Worm (Caenorhabditis elegans) whole organism, L4 larva: ENCODE measurements around the gene snb-5.

Experiments
- F49E8.2 ChIP-seq: sonication (generic microtip); optimal IDR thresholded peaks from 2 replicates; lab custom pipeline; 2016; ENCODE audit warnings: missing compliant biosample characterization, mild to moderate bottlenecking, missing genetic modification characterization, borderline replicate concordance
- R02D3.7 ChIP-seq: fragments of 150-350 bp; sonication (generic microtip); optimal IDR thresholded peaks from 3 replicates; lab custom pipeline; 2014; ENCODE audit warnings: missing biosample characterization, missing genetic modification characterization
- aly-2 ChIP-seq: sonication (generic microtip); optimal IDR thresholded peaks from 2 replicates; lab custom pipeline; 2018; ENCODE audit warnings: missing biosample characterization, missing genetic modification characterization
- ces-1 ChIP-seq: fragments of 150-350 bp; sonication (generic microtip); optimal IDR thresholded peaks from 4 replicates; lab custom pipeline; 2014; ENCODE audit warnings: missing biosample characterization, missing genetic modification reagents, missing genetic modification characterization
- fos-1 ChIP-seq: fragments of 150-350 bp; optimal IDR thresholded peaks from 2 replicates; lab custom pipeline; 2014; ENCODE audit warnings: missing biosample characterization, missing genetic modification characterization
- jun-1 ChIP-seq: fragments of 150-350 bp; optimal IDR thresholded peaks from 2 replicates; lab custom pipeline; 2014; ENCODE audit warnings: missing biosample characterization, missing genetic modification reagents, missing genetic modification characterization
- nhr-237 ChIP-seq: sonication (generic microtip); optimal IDR thresholded peaks from 2 replicates; lab custom pipeline; 2017; ENCODE audit warnings: missing biosample characterization, missing genetic modification characterization
- nhr-28 ChIP-seq: fragments of 150-350 bp; optimal IDR thresholded peaks from 2 replicates; lab custom pipeline; 2014; ENCODE audit warnings: missing biosample characterization, missing genetic modification characterization
- unc-130 ChIP-seq: sonication (generic microtip); optimal IDR thresholded peaks from 2 replicates; lab custom pipeline; 2016; ENCODE audit warnings: missing genetic modification reagents, missing genetic modification characterization, missing compliant biosample characterization
- unc-39 ChIP-seq: sonication (generic microtip); optimal IDR thresholded peaks from 2 replicates; lab custom pipeline; 2017; ENCODE audit warnings: missing biosample characterization, missing genetic modification characterization
- zag-1 ChIP-seq: fragments of 150-350 bp; optimal IDR thresholded peaks from 2 replicates; lab custom pipeline; 2014; ENCODE audit warnings: missing biosample characterization, missing genetic modification characterization
- zip-2 ChIP-seq: fragments of 150-350 bp; optimal IDR thresholded peaks from 2 replicates; lab custom pipeline; 2014; ENCODE audit warnings: missing biosample characterization, missing genetic modification characterization
- ztf-11 ChIP-seq: fragments of 150-350 bp; optimal IDR thresholded peaks from 2 replicates; lab custom pipeline; 2014; ENCODE audit warnings: missing biosample characterization, missing genetic modification characterization

- TF ChIP-seq nhr-237 (tag; lab: Kevin White, UChicago) (no peak), jun-1 (tag; lab: Kevin White, UChicago) (no peak), unc-39 (tag; lab: Kevin White, UChicago) (no peak), ztf-11 (tag; lab: Kevin White, UChicago) (no peak), nhr-28 (tag; lab: Kevin White, UChicago) (no peak), aly-2 (tag; lab: Kevin White, UChicago) (no peak), R02D3.7 (no peak), zag-1 (tag; lab: Kevin White, UChicago) (no peak), zip-2 (tag; lab: Kevin White, UChicago) (no peak), F49E8.2 (tag; lab: Kevin White, UChicago) (no peak), fos-1 (tag; lab: Kevin White, UChicago) (no peak), ces-1 (GFP tag; lab: Kevin White, UChicago) (no peak), unc-130 (GFP tag; lab: Kevin White, UChicago) (no peak)
Measured at ce11 chrIII:8235880-8236279, 33.0 kb downstream of the snb-5 start, which contains the start of gene C02F5.5.
